Worm (Caenorhabditis elegans) whole organism, late embryonic: ENCODE data around the gene cng-2.
A peak's percentile ranks its signal among the peaks of the same experiment; 100 is the strongest.

ENCODE experiments used
- C38D4.7 ChIP-seq: fragments of 200-800 bp; sonication (Bioruptor generic); optimal IDR thresholded peaks from 2 replicates; lab custom pipeline; 2018; ENCODE audit warnings: mild to moderate bottlenecking, missing genetic modification characterization, moderate library complexity, missing compliant biosample characterization
- F13H6.1 ChIP-seq: sonication (generic microtip); optimal IDR thresholded peaks from 2 replicates; lab custom pipeline; 2016; ENCODE audit warnings: missing genetic modification characterization, missing compliant biosample characterization
- T23F11.4 ChIP-seq: fragments of 200-800 bp; sonication (Bioruptor generic); optimal IDR thresholded peaks from 2 replicates; lab custom pipeline; 2018; ENCODE audit warnings: mild to moderate bottlenecking, missing genetic modification characterization, missing compliant biosample characterization
- Y22D7AL.16 ChIP-seq: sonication (generic microtip); optimal IDR thresholded peaks from 2 replicates; lab custom pipeline; 2016; ENCODE audit warnings: missing genetic modification characterization, missing compliant biosample characterization
- ama-1 ChIP-seq: fragments of 150-350 bp; optimal IDR thresholded peaks from 2 replicates; lab custom pipeline; 2014
- ceh-14 ChIP-seq: sonication (generic microtip); optimal IDR thresholded peaks from 2 replicates; lab custom pipeline; 2016; ENCODE audit warnings: missing genotype, missing genetic modification characterization, missing compliant biosample characterization
- ceh-18 ChIP-seq: sonication (generic microtip); optimal IDR thresholded peaks from 2 replicates; lab custom pipeline; 2016; ENCODE audit warnings: missing genetic modification characterization, missing compliant biosample characterization
- ceh-2 ChIP-seq: sonication (generic microtip); optimal IDR thresholded peaks from 2 replicates; lab custom pipeline; 2016; ENCODE audit warnings: missing genotype, missing genetic modification characterization, missing compliant biosample characterization
- ceh-24 ChIP-seq: sonication (generic microtip); optimal IDR thresholded peaks from 2 replicates; lab custom pipeline; 2016; ENCODE audit warnings: mild to moderate bottlenecking, missing genetic modification characterization, missing compliant biosample characterization
- ceh-31 ChIP-seq: sonication (generic microtip); optimal IDR thresholded peaks from 2 replicates; lab custom pipeline; 2016; ENCODE audit warnings: missing genetic modification characterization, missing compliant biosample characterization
- ceh-34 ChIP-seq: sonication (generic microtip); optimal IDR thresholded peaks from 2 replicates; lab custom pipeline; 2016; ENCODE audit warnings: mild to moderate bottlenecking, missing genetic modification characterization, missing compliant biosample characterization
- ceh-45 ChIP-seq: fragments of 200-800 bp; sonication (Bioruptor generic); IDR thresholded peaks from 2 replicates; pipeline ENCODE4 v1.3.6; 2022; ENCODE audit warnings: missing genetic modification reagents, missing genetic modification characterization, missing compliant biosample characterization
- ceh-48 ChIP-seq: sonication (generic microtip); optimal IDR thresholded peaks from 2 replicates; lab custom pipeline; 2016; ENCODE audit warnings: missing genetic modification characterization, inconsistent platforms, missing compliant biosample characterization
- ceh-6 ChIP-seq: fragments of 200-800 bp; sonication (Bioruptor generic); optimal IDR thresholded peaks from 2 replicates; lab custom pipeline; 2018; ENCODE audit warnings: mild to moderate bottlenecking, missing genetic modification characterization, missing compliant biosample characterization
- dve-1 ChIP-seq: sonication (generic microtip); optimal IDR thresholded peaks from 2 replicates; lab custom pipeline; 2017; ENCODE audit warnings: antibody characterized with exemption, mild to moderate bottlenecking, missing genetic modification characterization, missing compliant biosample characterization
- elt-2 ChIP-seq: sonication (generic microtip); optimal IDR thresholded peaks from 2 replicates; lab custom pipeline; 2016; ENCODE audit warnings: missing genetic modification reagents, missing genetic modification characterization, missing compliant biosample characterization
- eyg-1 ChIP-seq: sonication (generic microtip); optimal IDR thresholded peaks from 2 replicates; lab custom pipeline; 2016; ENCODE audit warnings: missing genotype, missing genetic modification characterization, missing compliant biosample characterization
- fkh-10 ChIP-seq: fragments of 150-350 bp; optimal IDR thresholded peaks from 2 replicates; lab custom pipeline; 2014; ENCODE audit warnings: missing biosample characterization, missing genetic modification reagents, missing genetic modification characterization
- fkh-6 ChIP-seq: sonication (generic microtip); optimal IDR thresholded peaks from 2 replicates; lab custom pipeline; 2016; ENCODE audit warnings: missing genetic modification characterization, missing compliant biosample characterization
- gmeb-2 ChIP-seq: sonication (generic microtip); optimal IDR thresholded peaks from 2 replicates; lab custom pipeline; 2016; ENCODE audit warnings: missing genetic modification characterization, inconsistent platforms, missing compliant biosample characterization
- hlh-13 ChIP-seq: fragments of 200-800 bp; sonication (Bioruptor generic); optimal IDR thresholded peaks from 2 replicates; lab custom pipeline; 2018; ENCODE audit warnings: mild to moderate bottlenecking, missing genetic modification characterization, missing compliant biosample characterization
- hlh-15 ChIP-seq: sonication (generic microtip); optimal IDR thresholded peaks from 2 replicates; lab custom pipeline; 2016; ENCODE audit warnings: missing genetic modification characterization, missing compliant biosample characterization
- hlh-30 ChIP-seq: sonication (generic microtip); optimal IDR thresholded peaks from 2 replicates; lab custom pipeline; 2017; ENCODE audit warnings: antibody characterized with exemption, missing genetic modification characterization, missing compliant biosample characterization; ENCODE audit not compliant: insufficient read depth
- hlh-6 ChIP-seq: sonication (generic microtip); optimal IDR thresholded peaks from 2 replicates; lab custom pipeline; 2016; ENCODE audit warnings: missing genotype, missing genetic modification characterization, missing compliant biosample characterization
- lim-6 ChIP-seq: sonication (generic microtip); optimal IDR thresholded peaks from 2 replicates; lab custom pipeline; 2016; ENCODE audit warnings: missing genetic modification characterization, missing compliant biosample characterization
- npax-4 ChIP-seq: sonication (generic microtip); optimal IDR thresholded peaks from 2 replicates; lab custom pipeline; 2016; ENCODE audit warnings: missing genetic modification characterization, missing compliant biosample characterization
- pag-3 ChIP-seq: sonication (generic microtip); optimal IDR thresholded peaks from 2 replicates; lab custom pipeline; 2016; ENCODE audit warnings: missing compliant biosample characterization, missing genetic modification characterization, borderline replicate concordance
- pat-9 ChIP-seq: fragments of 200-800 bp; sonication (Bioruptor generic); optimal IDR thresholded peaks from 2 replicates; lab custom pipeline; 2018; ENCODE audit warnings: mild to moderate bottlenecking, missing genetic modification characterization, moderate library complexity, missing compliant biosample characterization
- pha-2 ChIP-seq: sonication (generic microtip); optimal IDR thresholded peaks from 2 replicates; lab custom pipeline; 2017; ENCODE audit warnings: mild to moderate bottlenecking, missing genetic modification characterization, missing compliant biosample characterization
- ref-2 ChIP-seq: sonication (generic microtip); optimal IDR thresholded peaks from 2 replicates; lab custom pipeline; 2016; ENCODE audit warnings: missing genetic modification characterization, missing compliant biosample characterization
- sdc-2 ChIP-seq: sonication (generic microtip); optimal IDR thresholded peaks from 2 replicates; lab custom pipeline; 2016; ENCODE audit warnings: missing genotype, missing genetic modification characterization, missing compliant biosample characterization
- sox-4 ChIP-seq: sonication (generic microtip); optimal IDR thresholded peaks from 2 replicates; lab custom pipeline; 2017; ENCODE audit warnings: mild to moderate bottlenecking, missing genetic modification characterization, inconsistent platforms, missing compliant biosample characterization
- tbx-7 ChIP-seq: sonication (generic microtip); optimal IDR thresholded peaks from 2 replicates; lab custom pipeline; 2016; ENCODE audit warnings: missing genotype, missing genetic modification characterization, missing compliant biosample characterization
- ttx-3 ChIP-seq: sonication (generic microtip); optimal IDR thresholded peaks from 2 replicates; lab custom pipeline; 2016; ENCODE audit warnings: missing genetic modification reagents, missing genetic modification characterization, missing compliant biosample characterization
- unc-3 ChIP-seq, 2 experiments: fragments of 200-800 bp in 1 of 2; sonication (Bioruptor generic) in 1 of 2; sonication (generic microtip) in 1 of 2; conservative IDR thresholded peaks in 1 of 2; optimal IDR thresholded peaks in 1 of 2; 2 replicates each; pipeline versions ENCODE4 v1.3.6 to Lab custom; 2016 to 2022; ENCODE audit warnings: missing compliant biosample characterization in 2 of 2, missing genetic modification characterization in 2 of 2, missing genetic modification reagents in 1 of 2
- unc-42 ChIP-seq: sonication (generic microtip); optimal IDR thresholded peaks from 2 replicates; lab custom pipeline; 2016; ENCODE audit warnings: missing genotype, missing genetic modification characterization, missing compliant biosample characterization
- unc-86 ChIP-seq: sonication (generic microtip); optimal IDR thresholded peaks from 2 replicates; lab custom pipeline; 2016; ENCODE audit warnings: missing genetic modification characterization, missing compliant biosample characterization

The cng-2 gene

ce11 chrIV:2052337-2052736 is 15.3 kb downstream of the cng-2 start:
- TF ChIP-seq ceh-31 (tag; lab: Kevin White, UChicago) = peak; percentile 53
- TF ChIP-seq sdc-2 (tag; lab: Kevin White, UChicago) = no peak
- TF ChIP-seq ceh-6 (GFP tag; lab: Kevin White, UChicago) = no peak
- peak; percentile 81 for TF ChIP-seq ceh-14 (tag; lab: Kevin White, UChicago)
- TF ChIP-seq unc-42 = peak; percentile 99
- TF ChIP-seq, all 69 proteins: peak for 3

- TF ChIP-seq ceh-24 (no peak), ceh-34 (tag; lab: Kevin White, UChicago) (no peak), ttx-3 (tag; lab: Kevin White, UChicago) (no peak), unc-42 (peak; percentile 98), elt-2 (tag; lab: Kevin White, UChicago) (no peak), ceh-18 (tag; lab: Kevin White, UChicago) (peak; percentile 34), lim-6 (tag; lab: Kevin White, UChicago) (no peak), ceh-14 (tag; lab: Kevin White, UChicago) (no peak), pag-3 (tag; lab: Kevin White, UChicago) (no peak), hlh-6 (tag; lab: Kevin White, UChicago) (no peak), unc-3 (GFP tag; conservative IDR thresholded peaks at IDR 0.05; lab: Robert Waterston, UW) (no peak), unc-3 (tag; optimal IDR thresholded peaks at IDR 0.05; lab: Kevin White, UChicago) (no peak), ama-1 (no peak), Y22D7AL.16 (tag; lab: Kevin White, UChicago) (no peak), sox-4 (no peak), fkh-10 (GFP tag; lab: Kevin White, UChicago) (peak; percentile 18), ceh-48 (tag; lab: Kevin White, UChicago) (no peak), ceh-45 (GFP tag; lab: Robert Waterston, UW) (no peak), pha-2 (tag; lab: Kevin White, UChicago) (no peak), hlh-30 (tag; lab: Kevin White, UChicago) (no peak), dve-1 (no peak), tbx-7 (tag; lab: Kevin White, UChicago) (no peak), fkh-6 (tag; lab: Kevin White, UChicago) (no peak)
These were observed 16.6 kb downstream of the cng-2 start for ce11 chrIV:2053591-2053990.

- TF ChIP-seq T23F11.4 (GFP tag; lab: Kevin White, UChicago) (no peak), sox-4 (no peak), ceh-6 (GFP tag; lab: Kevin White, UChicago) (no peak), ceh-14 (tag; lab: Kevin White, UChicago) (no peak), gmeb-2 (tag; lab: Kevin White, UChicago) (no peak), hlh-13 (GFP tag; lab: Kevin White, UChicago) (no peak)
These were observed 20.5 kb downstream of the cng-2 start for ce11 chrIV:2057462-2057861.

ce11 chrIV:2059011-2059410 is 22.0 kb downstream of the cng-2 start, which contains the start of gene R05C11.2:
TSS of gene R05C11.2 (minus strand) at chrIV:2059111.
- TF ChIP-seq tbx-7 (tag; lab: Kevin White, UChicago) = no peak
- no peak for TF ChIP-seq eyg-1 (tag; lab: Kevin White, UChicago)
- TF ChIP-seq unc-3 (GFP tag; conservative IDR thresholded peaks at IDR 0.05; lab: Robert Waterston, UW) = no peak
- TF ChIP-seq unc-3 (tag; optimal IDR thresholded peaks at IDR 0.05; lab: Kevin White, UChicago) = no peak
- TF ChIP-seq F13H6.1 (tag; lab: Kevin White, UChicago) = no peak
- TF ChIP-seq ama-1 = no peak
- TF ChIP-seq elt-2 (tag; lab: Kevin White, UChicago) = no peak
- TF ChIP-seq ceh-24 = no peak
- no peak for TF ChIP-seq ceh-6 (GFP tag; lab: Kevin White, UChicago)
- TF ChIP-seq ceh-34 (tag; lab: Kevin White, UChicago) = no peak
- no peak for TF ChIP-seq npax-4 (tag; lab: Kevin White, UChicago)
- no peak for TF ChIP-seq ceh-2 (tag; lab: Kevin White, UChicago)
- no peak for TF ChIP-seq ref-2
- TF ChIP-seq C38D4.7 (GFP tag; lab: Kevin White, UChicago) = no peak
- TF ChIP-seq lim-6 (tag; lab: Kevin White, UChicago) = no peak
- TF ChIP-seq pat-9 = no peak
- no peak for TF ChIP-seq hlh-15 (tag; lab: Kevin White, UChicago)
- no peak for TF ChIP-seq unc-86
